Worm (Caenorhabditis elegans) whole organism, early embryonic: ENCODE data around the gene srx-9.

Source experiments
- F13C5.2 ChIP-seq: sonication (generic microtip); optimal IDR thresholded peaks from 2 replicates; lab custom pipeline; 2017; ENCODE audit warnings: mild to moderate bottlenecking, missing genetic modification characterization, inconsistent platforms, missing compliant biosample characterization
- ama-1 ChIP-seq: fragments of 150-350 bp; optimal IDR thresholded peaks from 2 replicates; lab custom pipeline; 2014
- ceh-36 ChIP-seq: sonication (generic microtip); optimal IDR thresholded peaks from 2 replicates; lab custom pipeline; 2016; ENCODE audit warnings: missing genetic modification characterization, inconsistent platforms, missing compliant biosample characterization
- hmg-4 ChIP-seq: fragments of 200-800 bp; sonication (Bioruptor generic); optimal IDR thresholded peaks from 2 replicates; lab custom pipeline; 2018; ENCODE audit warnings: mild to moderate bottlenecking, missing genetic modification characterization, missing compliant biosample characterization
- pes-1 ChIP-seq: fragments of 200-800 bp; sonication (Bioruptor generic); IDR thresholded peaks from 2 replicates; pipeline ENCODE4 v1.3.6; 2022; ENCODE audit warnings: missing genetic modification reagents, missing genetic modification characterization, missing compliant biosample characterization
- sea-1 ChIP-seq: fragments of 200-800 bp; sonication (Bioruptor generic); conservative IDR thresholded peaks from 2 replicates; pipeline ENCODE4 v1.3.6; 2022; ENCODE audit warnings: missing genetic modification characterization, missing compliant biosample characterization

ce11 chrV:7415780-7416428 is 20.6 kb upstream of the srx-9 start, which contains the start of gene F18E3.13:
- TF ChIP-seq ceh-36 (tag; lab: Kevin White, UChicago) (no peak), ama-1 (lab: Kevin White, UChicago) (no peak), F13C5.2 (tag; lab: Kevin White, UChicago) (no peak), hmg-4 (no peak), sea-1 (no peak), pes-1 (no peak)
